Fruit fly (Drosophila melanogaster) whole organism, embryonic: ENCODE results near the gene Pgd.

Experiments
- ATbp ChIP-seq: fragments of 200-800 bp; sonication (Bioruptor generic); optimal IDR thresholded peaks from 2 replicates; lab custom pipeline; 2017; ENCODE audit warnings: missing biosample characterization, mild to moderate bottlenecking, missing genetic modification characterization, missing genetic modification reagents
- Awh ChIP-seq: fragments of 200-800 bp; sonication (Bioruptor generic); IDR thresholded peaks from 2 replicates; pipeline ENCODE4, ENCODE4 v1.3.6; 2022; ENCODE audit warnings: missing biosample characterization, missing genetic modification characterization
- Bteb2 ChIP-seq: fragments of 200-800 bp; sonication (Bioruptor generic); optimal IDR thresholded peaks from 2 replicates; lab custom pipeline; 2016; ENCODE audit warnings: missing biosample characterization, missing genetic modification characterization
- CG10147 ChIP-seq: fragments of 200-800 bp; sonication (Bioruptor generic); optimal IDR thresholded peaks from 2 replicates; lab custom pipeline; 2019; ENCODE audit warnings: missing biosample characterization, mild to moderate bottlenecking, missing genetic modification characterization, moderate library complexity
- CG10366 ChIP-seq: fragments of 200-800 bp; sonication (Bioruptor generic); IDR thresholded peaks from 2 replicates; pipeline ENCODE4 v1.3.6; 2022; ENCODE audit warnings: missing biosample characterization, missing genetic modification characterization
- CG10979 ChIP-seq: fragments of 200-800 bp; sonication (Bioruptor generic); optimal IDR thresholded peaks from 2 replicates; lab custom pipeline; 2018; ENCODE audit warnings: missing biosample characterization, mild to moderate bottlenecking, missing genetic modification characterization, moderate library complexity
- CG11504 ChIP-seq: fragments of 200-800 bp; sonication (Bioruptor generic); optimal IDR thresholded peaks from 3 replicates; lab custom pipeline; 2019; ENCODE audit warnings: missing biosample characterization, mild to moderate bottlenecking, missing genetic modification characterization, moderate library complexity
- CG11723 ChIP-seq: fragments of 200-800 bp; sonication (Bioruptor generic); optimal IDR thresholded peaks from 2 replicates; lab custom pipeline; 2017; ENCODE audit warnings: missing biosample characterization, mild to moderate bottlenecking, missing genetic modification characterization
- CG1233 ChIP-seq: fragments of 200-800 bp; sonication (Bioruptor generic); optimal IDR thresholded peaks from 4 replicates; lab custom pipeline; 2018; ENCODE audit warnings: missing biosample characterization, mild to moderate bottlenecking, missing genetic modification characterization
- CG17186 ChIP-seq: fragments of 200-800 bp; sonication (Bioruptor generic); optimal IDR thresholded peaks from 3 replicates; lab custom pipeline; 2017; ENCODE audit warnings: missing biosample characterization, missing genetic modification reagents, missing genetic modification characterization
- CG18476 ChIP-seq: fragments of 200-800 bp; sonication (Bioruptor generic); optimal IDR thresholded peaks from 2 replicates; lab custom pipeline; 2016; ENCODE audit warnings: missing biosample characterization, mild to moderate bottlenecking, missing genetic modification characterization
- CG18619 ChIP-seq: fragments of 200-800 bp; sonication (Bioruptor generic); optimal IDR thresholded peaks from 3 replicates; lab custom pipeline; 2017; ENCODE audit warnings: missing biosample characterization, mild to moderate bottlenecking, missing genetic modification characterization
- CG2116 ChIP-seq: fragments of 200-800 bp; sonication (Bioruptor generic); optimal IDR thresholded peaks from 3 replicates; lab custom pipeline; 2018; ENCODE audit warnings: missing biosample characterization, mild to moderate bottlenecking, missing genetic modification characterization
- CG4404 ChIP-seq: fragments of 200-800 bp; sonication (Bioruptor generic); IDR thresholded peaks from 2 replicates; pipeline ENCODE4 v1.3.6; 2022; ENCODE audit warnings: missing biosample characterization, missing genetic modification characterization
- CG4424 ChIP-seq: fragments of 200-800 bp; sonication (Bioruptor generic); optimal IDR thresholded peaks from 3 replicates; lab custom pipeline; 2016; ENCODE audit warnings: missing biosample characterization, missing genetic modification characterization
- CG6175 ChIP-seq: fragments of 200-800 bp; sonication (Bioruptor generic); IDR thresholded peaks from 3 replicates; pipeline ENCODE4 v1.3.6; 2022; ENCODE audit warnings: missing biosample characterization, missing genetic modification characterization
- CG7372 ChIP-seq: fragments of 200-800 bp; sonication (Bioruptor generic); IDR thresholded peaks from 2 replicates; pipeline ENCODE4 v1.3.6; 2022; ENCODE audit warnings: missing biosample characterization, missing genetic modification characterization
- CG7556 ChIP-seq: fragments of 200-800 bp; sonication (Bioruptor generic); optimal IDR thresholded peaks from 2 replicates; lab custom pipeline; 2017; ENCODE audit warnings: missing biosample characterization, mild to moderate bottlenecking, missing genetic modification characterization
- CG8089 ChIP-seq: fragments of 200-800 bp; sonication (Bioruptor generic); optimal IDR thresholded peaks from 3 replicates; lab custom pipeline; 2016; ENCODE audit warnings: missing biosample characterization, missing genetic modification characterization
- CG9215 ChIP-seq: fragments of 200-800 bp; sonication (Bioruptor generic); IDR thresholded peaks from 2 replicates; pipeline ENCODE4 v1.3.6; 2022; ENCODE audit warnings: missing biosample characterization, missing genetic modification characterization
- CG9609 ChIP-seq: fragments of 200-800 bp; sonication (Bioruptor generic); optimal IDR thresholded peaks from 3 replicates; lab custom pipeline; 2016; ENCODE audit warnings: missing biosample characterization, missing genetic modification characterization
- CG9817 ChIP-seq: fragments of 200-800 bp; sonication (Bioruptor generic); optimal IDR thresholded peaks from 2 replicates; lab custom pipeline; 2018; ENCODE audit warnings: missing biosample characterization, mild to moderate bottlenecking, missing genetic modification characterization, moderate library complexity
- CrebB ChIP-seq: fragments of 200-800 bp; sonication (Bioruptor generic); optimal IDR thresholded peaks from 3 replicates; lab custom pipeline; 2018; ENCODE audit warnings: missing biosample characterization, mild to moderate bottlenecking, missing genetic modification characterization
- D19A ChIP-seq: fragments of 200-800 bp; optimal IDR thresholded peaks from 3 replicates; lab custom pipeline; 2019; ENCODE audit warnings: missing biosample characterization, mild to moderate bottlenecking, missing genetic modification characterization, moderate library complexity
- E2f1 ChIP-seq: fragments of 200-800 bp; sonication (Bioruptor generic); IDR thresholded peaks from 2 replicates; pipeline ENCODE4 v1.3.6; 2022; ENCODE audit warnings: missing biosample characterization, missing genetic modification characterization
- E2f2 ChIP-seq: fragments of 200-800 bp; sonication (Bioruptor generic); IDR thresholded peaks from 2 replicates; pipeline ENCODE4 v1.3.6; 2022; ENCODE audit warnings: missing biosample characterization, missing genetic modification characterization
- HLH54F ChIP-seq: fragments of 200-800 bp; sonication (Bioruptor generic); optimal IDR thresholded peaks from 3 replicates; lab custom pipeline; 2016; ENCODE audit warnings: missing biosample characterization, missing genetic modification characterization
- Hr3 ChIP-seq: fragments of 200-800 bp; sonication (Bioruptor generic); optimal IDR thresholded peaks from 3 replicates; lab custom pipeline; 2016; ENCODE audit warnings: missing biosample characterization, missing genetic modification characterization
- Hr51 ChIP-seq, 2 experiments: fragments of 200-800 bp; sonication (Bioruptor generic); optimal IDR thresholded peaks; 2 replicates in 1 of 2; 3 replicates in 1 of 2; lab custom pipeline; 2016 to 2018; ENCODE audit warnings: missing biosample characterization in 2 of 2, missing genetic modification characterization in 2 of 2, mild to moderate bottlenecking in 1 of 2, moderate library complexity in 1 of 2
- Kr ChIP-seq: fragments of 200-800 bp; sonication (Bioruptor generic); optimal IDR thresholded peaks from 2 replicates; lab custom pipeline; 2017; ENCODE audit warnings: missing biosample characterization, mild to moderate bottlenecking, missing genetic modification characterization
- Med ChIP-seq: fragments of 200-800 bp; sonication (Bioruptor generic); peaks from one replicate; lab custom pipeline; 2016; ENCODE audit warnings: missing biosample characterization, missing genetic modification characterization, mild to moderate bottlenecking, inconsistent platforms, moderate library complexity
- Opbp ChIP-seq: fragments of 200-800 bp; sonication (Bioruptor generic); IDR thresholded peaks from 3 replicates; pipeline ENCODE4 v1.3.6; 2022; ENCODE audit warnings: missing biosample characterization, missing genetic modification characterization; ENCODE audit not compliant: partially characterized antibody
- Stat92E ChIP-seq, 3 experiments: fragments of >200 bp in 2 of 3; fragments of 200-800 bp in 1 of 3; sonication (Bioruptor generic) in 1 of 3; optimal IDR thresholded peaks; 2 replicates each; lab custom pipeline; 2017 to 2019; ENCODE audit warnings: missing biosample characterization in 3 of 3, missing genetic modification characterization in 3 of 3, mild to moderate bottlenecking in 1 of 3, moderate library complexity in 1 of 3
- dati ChIP-seq: fragments of 200-800 bp; sonication (Bioruptor generic); IDR thresholded peaks from 2 replicates; pipeline ENCODE4 v1.3.6; 2022; ENCODE audit warnings: missing biosample characterization, missing genetic modification characterization
- dmrt11E ChIP-seq: fragments of 200-800 bp; sonication (Bioruptor generic); optimal IDR thresholded peaks from 3 replicates; lab custom pipeline; 2018; ENCODE audit warnings: missing biosample characterization, mild to moderate bottlenecking, missing genetic modification characterization, moderate library complexity
- fd3F ChIP-seq: fragments of 200-800 bp; sonication (Bioruptor generic); optimal IDR thresholded peaks from 2 replicates; lab custom pipeline; 2018; ENCODE audit warnings: missing biosample characterization, mild to moderate bottlenecking, missing genetic modification characterization, moderate library complexity
- gfzf ChIP-seq: fragments of 200-800 bp; sonication (Bioruptor generic); optimal IDR thresholded peaks from 2 replicates; lab custom pipeline; 2016; ENCODE audit warnings: missing biosample characterization, mild to moderate bottlenecking, missing genetic modification characterization, moderate library complexity
- insv ChIP-seq, 2 experiments: fragments of 200-800 bp; sonication (Bioruptor generic); optimal IDR thresholded peaks; 3 replicates each; lab custom pipeline; 2016 to 2018; ENCODE audit warnings: missing biosample characterization in 2 of 2, missing genetic modification characterization in 2 of 2
- maf-S ChIP-seq: fragments of 200-800 bp; sonication (Bioruptor generic); optimal IDR thresholded peaks from 2 replicates; lab custom pipeline; 2016; ENCODE audit warnings: missing biosample characterization, missing genetic modification characterization
- odd ChIP-seq: fragments of 200-800 bp; sonication (Bioruptor generic); optimal IDR thresholded peaks from 2 replicates; lab custom pipeline; 2017; ENCODE audit warnings: missing biosample characterization, mild to moderate bottlenecking, missing genetic modification characterization
- pb ChIP-seq: fragments of 200-800 bp; sonication (Bioruptor generic); optimal IDR thresholded peaks from 3 replicates; lab custom pipeline; 2016; ENCODE audit warnings: missing biosample characterization, missing genetic modification characterization
- pros ChIP-seq: fragments of 200-800 bp; sonication (Bioruptor generic); optimal IDR thresholded peaks from 3 replicates; lab custom pipeline; 2019; ENCODE audit warnings: missing biosample characterization, mild to moderate bottlenecking, missing genetic modification characterization, moderate library complexity
- rib ChIP-seq: fragments of 200-800 bp; sonication (Bioruptor generic); IDR thresholded peaks from 2 replicates; pipeline ENCODE4 v1.3.6; 2022; ENCODE audit warnings: missing biosample characterization, missing genetic modification characterization
- shn ChIP-seq: fragments of 200-800 bp; sonication (Bioruptor generic); optimal IDR thresholded peaks from 3 replicates; lab custom pipeline; 2016; ENCODE audit warnings: missing biosample characterization, missing genetic modification characterization
- slp2 ChIP-seq: fragments of 200-800 bp; sonication (Bioruptor generic); optimal IDR thresholded peaks from 2 replicates; lab custom pipeline; 2016; ENCODE audit warnings: missing biosample characterization, missing genetic modification characterization
- tgo ChIP-seq: fragments of 200-800 bp; sonication (Bioruptor generic); IDR thresholded peaks from 3 replicates; pipeline ENCODE4 v1.3.6; 2022; ENCODE audit warnings: missing biosample characterization, missing genetic modification characterization
- tio ChIP-seq: fragments of 200-800 bp; sonication (Bioruptor generic); optimal IDR thresholded peaks from 2 replicates; lab custom pipeline; 2017; ENCODE audit warnings: missing biosample characterization, missing genetic modification characterization, inconsistent platforms
- vvl ChIP-seq: fragments of 200-800 bp; sonication (Bioruptor generic); IDR thresholded peaks from 2 replicates; pipeline ENCODE4 v1.3.6; 2022; ENCODE audit warnings: missing biosample characterization, missing genetic modification characterization
- zfh2 ChIP-seq: fragments of 200-800 bp; sonication (Bioruptor generic); optimal IDR thresholded peaks from 2 replicates; lab custom pipeline; 2016; ENCODE audit warnings: missing biosample characterization, missing genetic modification characterization

The Pgd gene

DNA sequence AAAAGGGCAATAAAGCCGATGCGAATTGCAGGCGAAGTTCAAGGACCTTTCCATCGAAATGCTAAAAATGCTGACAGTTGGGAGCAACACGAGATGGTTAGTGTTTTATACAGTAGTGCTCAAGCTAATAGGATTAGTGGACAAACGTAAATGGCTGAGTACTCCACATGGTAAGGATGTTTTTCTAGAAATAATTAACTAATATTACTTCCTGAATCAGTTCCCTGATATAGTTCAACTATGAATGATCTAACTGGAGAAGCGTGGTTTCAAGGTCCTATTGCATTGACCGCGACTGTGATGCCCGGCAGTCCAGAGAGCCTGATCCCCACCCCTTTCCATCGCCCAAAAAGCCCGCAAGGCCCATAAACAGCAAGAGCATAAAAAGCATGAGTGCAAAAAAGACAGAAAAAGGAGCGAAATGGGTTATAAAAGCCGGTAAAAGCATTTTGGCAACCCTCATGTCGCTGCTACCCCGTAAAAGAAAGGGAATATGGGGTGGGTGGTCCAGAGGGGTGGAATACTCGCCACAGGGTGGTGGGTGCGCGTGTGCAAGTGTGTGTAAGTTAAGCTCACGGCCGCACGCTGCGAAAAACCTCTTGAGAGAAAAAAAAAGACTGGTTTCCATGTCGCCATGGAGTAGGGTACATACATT lies 10.6 kb upstream of the Pgd start (continued):
- TF ChIP-seq E2f2 (GFP tag; lab: Robert Waterston, UW) = no peak
- TF ChIP-seq CG10147 = peak; percentile 55
- no peak for TF ChIP-seq zfh2 (GFP tag; lab: Kevin White, UChicago)
- peak; percentile 7 for TF ChIP-seq maf-S (GFP tag; lab: Kevin White, UChicago)
- TF ChIP-seq CG9609 (GFP tag; lab: Kevin White, UChicago) = peak; percentile 10
- peak; percentile 13 for TF ChIP-seq shn
- peak; percentile 27 for TF ChIP-seq HLH54F (GFP tag; lab: Kevin White, UChicago)
- TF ChIP-seq D19A (tag; lab: Kevin White, UChicago) = peak; percentile 68
- no peak for TF ChIP-seq insv (GFP tag; optimal IDR thresholded peaks at IDR 0.05; lab: Kevin White, UChicago)
- TF ChIP-seq CG7372 (GFP tag; lab: Robert Waterston, UW) = no peak
- TF ChIP-seq CG1233 = peak; percentile 46
- TF ChIP-seq CG11723 (GFP tag; lab: Kevin White, UChicago) = peak; percentile 42
- TF ChIP-seq CG18476 (GFP tag; lab: Kevin White, UChicago) = peak; percentile 55
- peak; percentile 37 for TF ChIP-seq odd (GFP tag; lab: Kevin White, UChicago)
- TF ChIP-seq tgo (GFP tag; lab: Robert Waterston, UW) = peak; percentile 68; the same call in 2 of the 3 replicates
- TF ChIP-seq CG4404 = peak; percentile 33
- peak; percentile 90 for TF ChIP-seq Med
- no peak; the same call in 1 of the 2 replicates for TF ChIP-seq CG9215
- 0 out of 3 replicates have a peak, but pooled peaks have one; percentile 17 for TF ChIP-seq CG6175 (GFP tag; lab: Robert Waterston, UW)
- TF ChIP-seq slp2 (GFP tag; lab: Kevin White, UChicago) = peak; percentile 29
- TF ChIP-seq rib (GFP tag; lab: Robert Waterston, UW) = no peak
- TF ChIP-seq E2f1 (GFP tag; lab: Robert Waterston, UW) = peak; percentile 60; the same call in 1 of the 2 replicates
- TF ChIP-seq Stat92E (GFP tag; optimal IDR thresholded peaks at IDR 0.05; lab: Kevin White, UChicago) = no peak
- no peak for TF ChIP-seq Kr (GFP tag; lab: Kevin White, UChicago)
- peak; percentile 74 for TF ChIP-seq Awh
- TF ChIP-seq CG17186 = peak; percentile 25
- no peak for TF ChIP-seq Opbp (GFP tag; lab: Robert Waterston, UW)
- TF ChIP-seq dmrt11E (tag; lab: Kevin White, UChicago) = peak; percentile 73
- no peak for TF ChIP-seq pb (GFP tag; lab: Kevin White, UChicago)
- peak; percentile 74 for TF ChIP-seq ATbp (GFP tag; lab: Kevin White, UChicago)
- TF ChIP-seq Bteb2 = peak; percentile 36
- peak; percentile 37 for TF ChIP-seq CG10366
- TF ChIP-seq CG2116 (GFP tag; lab: Kevin White, UChicago) = peak; percentile 7
- TF ChIP-seq tio (GFP tag; lab: Kevin White, UChicago) = peak; percentile 34
- TF ChIP-seq CG18619 (GFP tag; lab: Kevin White, UChicago) = peak; percentile 45
- TF ChIP-seq gfzf (GFP tag; lab: Kevin White, UChicago) = no peak
- peak; percentile 56 for TF ChIP-seq CG9817 (tag; lab: Kevin White, UChicago)
- TF ChIP-seq Hr51 (GFP tag; optimal IDR thresholded peaks at IDR 0.05; lab: Kevin White, UChicago) = peak; percentile 44 to 65
- peak; percentile 81 for TF ChIP-seq CG10979 (tag; lab: Kevin White, UChicago)
- TF ChIP-seq CG11504 (tag; lab: Kevin White, UChicago) = peak; percentile 82
- TF ChIP-seq CG8089 = peak; percentile 15
- TF ChIP-seq CrebB = peak; percentile 17
- TF ChIP-seq fd3F (GFP tag; lab: Kevin White, UChicago) = peak; percentile 25
- TF ChIP-seq CG7556 = peak; percentile 62
- TF ChIP-seq dati (GFP tag; lab: Robert Waterston, UW) = no peak
- peak; percentile 65 for TF ChIP-seq CG4424 (GFP tag; lab: Kevin White, UChicago)
- peak; percentile 54 for TF ChIP-seq Hr3 (GFP tag; lab: Kevin White, UChicago)
- peak; percentile 77 for TF ChIP-seq pros (GFP tag; lab: Kevin White, UChicago)
- peak; percentile 76 for TF ChIP-seq vvl (GFP tag; lab: Robert Waterston, UW)
